Worm (Caenorhabditis elegans) whole organism, L4/young adult: ENCODE results near the gene zyg-9.

Experiments
- W03F9.2 ChIP-seq: fragments of 150-350 bp; optimal IDR thresholded peaks from 2 replicates; lab custom pipeline; 2014; ENCODE audit warnings: missing biosample characterization, missing genetic modification characterization
- dao-5 ChIP-seq: sonication (generic microtip); optimal IDR thresholded peaks from 2 replicates; lab custom pipeline; 2016; ENCODE audit warnings: missing genotype, missing genetic modification characterization, moderate library complexity, missing compliant biosample characterization
- him-1 ChIP-seq: sonication (generic microtip); optimal IDR thresholded peaks from 2 replicates; lab custom pipeline; 2016; ENCODE audit warnings: missing genotype, missing genetic modification reagents, missing genetic modification characterization, missing compliant biosample characterization

Gene zyg-9

ce11 chrII:8456094-8456493 lies 1.5 kb upstream of the zyg-9 start, which contains the start of gene F22B5.6:
F22B5.6 (minus strand) TSS chrII:8456194.
- TF ChIP-seq dao-5 (tag; lab: Kevin White, UChicago) (no peak), W03F9.2 (no peak), him-1 (tag; lab: Kevin White, UChicago) (no peak)

ce11 chrII:8456681-8457389 lies 783 bp upstream of the zyg-9 start:
- TF ChIP-seq W03F9.2 (no peak), dao-5 (tag; lab: Kevin White, UChicago) (no peak), him-1 (tag; lab: Kevin White, UChicago) (no peak)

- TF ChIP-seq him-1 (tag; lab: Kevin White, UChicago), result no peak
- no peak for TF ChIP-seq dao-5 (tag; lab: Kevin White, UChicago)
- TF ChIP-seq W03F9.2, result peak; percentile 48
Observed at ce11 chrII:8464448-8464898, 6.9 kb downstream of the zyg-9 start, which contains the start of gene fars-3. fars-3 (plus strand) TSS chrII:8464848.

- TF ChIP-seq dao-5 (tag; lab: Kevin White, UChicago) (no peak), him-1 (tag; lab: Kevin White, UChicago) (no peak), W03F9.2 (no peak)
Observed at ce11 chrII:8466874-8467273, 9.3 kb downstream of the zyg-9 start, which contains the start of gene F22B5.10. F22B5.10 (plus strand) TSS chrII:8467174.

ce11 chrII:8467809-8468208 lies 10.2 kb downstream of the zyg-9 start, which contains the start of gene M05D6.2:
M05D6.2 (plus strand) TSS chrII:8468109.
- TF ChIP-seq dao-5 (tag; lab: Kevin White, UChicago) (no peak), him-1 (tag; lab: Kevin White, UChicago) (no peak), W03F9.2 (no peak)

ce11 chrII:8471139-8471538 lies 13.5 kb downstream of the zyg-9 start, which contains the start of gene M05D6.8:
M05D6.8 (minus strand) TSS chrII:8471239.
- TF ChIP-seq him-1 (tag; lab: Kevin White, UChicago) (no peak), W03F9.2 (no peak), dao-5 (tag; lab: Kevin White, UChicago) (no peak)

ce11 chrII:8472916-8473315 lies 15.3 kb downstream of the zyg-9 start:
- no peak for TF ChIP-seq him-1 (tag; lab: Kevin White, UChicago)
- TF ChIP-seq dao-5 (tag; lab: Kevin White, UChicago), result no peak
- no peak for TF ChIP-seq W03F9.2

- TF ChIP-seq W03F9.2 (no peak), dao-5 (tag; lab: Kevin White, UChicago) (no peak), him-1 (tag; lab: Kevin White, UChicago) (no peak)
Observed at ce11 chrII:8475306-8475822, 17.7 kb downstream of the zyg-9 start, which contains the start of the genes M05D6.1 and M05D6.3. M05D6.1 (minus strand) TSS chrII:8475406. M05D6.3 (plus strand) TSS chrII:8475772.

ce11 chrII:8479337-8479736 lies 21.7 kb downstream of the zyg-9 start:
- no peak for TF ChIP-seq him-1 (tag; lab: Kevin White, UChicago)
- no peak for TF ChIP-seq dao-5 (tag; lab: Kevin White, UChicago)
- TF ChIP-seq W03F9.2, result no peak

ce11 chrII:8480166-8480565 lies 22.5 kb downstream of the zyg-9 start, which contains the start of gene lact-4:
lact-4 (minus strand) TSS chrII:8480478.
- TF ChIP-seq W03F9.2, result no peak
- TF ChIP-seq him-1 (tag; lab: Kevin White, UChicago), result no peak
- no peak for TF ChIP-seq dao-5 (tag; lab: Kevin White, UChicago)

ce11 chrII:8481033-8481708 lies 23.6 kb downstream of the zyg-9 start:
- TF ChIP-seq him-1 (tag; lab: Kevin White, UChicago) (no peak), dao-5 (tag; lab: Kevin White, UChicago) (no peak), W03F9.2 (peak; percentile 13)

- no peak for TF ChIP-seq W03F9.2
Observed at ce11 chrII:8481731-8482253, 24.2 kb downstream of the zyg-9 start, which contains the start of gene M05D6.5. M05D6.5 (minus strand) TSS chrII:8482203.

- TF ChIP-seq dao-5 (tag; lab: Kevin White, UChicago) (no peak), W03F9.2 (no peak), him-1 (tag; lab: Kevin White, UChicago) (no peak)
Observed at ce11 chrII:8483124-8483792, 25.6 kb downstream of the zyg-9 start.
